Worm (Caenorhabditis elegans): ENCODE measurements around the gene pap-3.
A peak's percentile ranks its signal among the peaks of the same experiment; 100 is the strongest.

pap-3 gene

ce11 chrII:11788025-11788424, 28.4 kb downstream of the pap-3 start:
- TF ChIP-seq unc-62 (GFP tag; optimal IDR thresholded peaks at IDR 0.05) (no peak), blmp-1 (tag; optimal IDR thresholded peaks at IDR 0.05; ENCODE audit: insufficient read depth) (no peak), gmeb-1 (tag; optimal IDR thresholded peaks at IDR 0.05) (no peak), nhr-237 (tag; optimal IDR thresholded peaks at IDR 0.05) (no peak), elt-3 (tag; optimal IDR thresholded peaks at IDR 0.05) (no peak), skn-1 (tag; optimal IDR thresholded peaks at IDR 0.05) (no peak), R02D3.7 (tag; optimal IDR thresholded peaks at IDR 0.05) (no peak), mab-5 (tag; optimal IDR thresholded peaks at IDR 0.05) (no peak), alr-1 (tag; optimal IDR thresholded peaks at IDR 0.05) (no peak), nhr-21 (tag; optimal IDR thresholded peaks at IDR 0.05) (no peak), crh-2 (tag; optimal IDR thresholded peaks at IDR 0.05) (no peak), nhr-11 (tag; optimal IDR thresholded peaks at IDR 0.05) (no peak), nhr-77 (tag; optimal IDR thresholded peaks at IDR 0.05) (no peak), lsy-2 (tag; optimal IDR thresholded peaks at IDR 0.05) (no peak), Y55F3AM.14 (GFP tag; optimal IDR thresholded peaks at IDR 0.05) (no peak), mdl-1 (tag; optimal IDR thresholded peaks at IDR 0.05) (no peak), unc-39 (tag; optimal IDR thresholded peaks at IDR 0.05) (no peak), ama-1 (optimal IDR thresholded peaks at IDR 0.05) (no peak), sem-4 (tag; optimal IDR thresholded peaks at IDR 0.05) (no peak), nhr-23 (tag; optimal IDR thresholded peaks at IDR 0.05) (no peak)

ce11 chrII:11782493-11782892, 33.9 kb downstream of the pap-3 start, which contains the start of gene F43G6.16:
F43G6.16 (minus strand) TSS chrII:11782633.
- no peak for TF ChIP-seq R02D3.7 (tag; optimal IDR thresholded peaks at IDR 0.05)
- TF ChIP-seq lsy-2 (tag; optimal IDR thresholded peaks at IDR 0.05) = peak in 1 of 2 experiments; percentile 91

ce11 chrII:11777893-11778480, 38.4 kb downstream of the pap-3 start, which contains the start of the genes patr-1 and dna-2:
patr-1 (minus strand) TSS chrII:11777943.
dna-2 (plus strand) TSS chrII:11778430.
- no peak for TF ChIP-seq zag-1 (tag; optimal IDR thresholded peaks at IDR 0.05)
- peak; percentile 30 for TF ChIP-seq sma-3 (GFP tag; optimal IDR thresholded peaks at IDR 0.05)
- TF ChIP-seq snpc-4 (tag; optimal IDR thresholded peaks at IDR 0.05) = no peak
- TF ChIP-seq C34F6.9 (tag; optimal IDR thresholded peaks at IDR 0.05) = peak; percentile 57
- peak; percentile 25 for TF ChIP-seq fos-1 (tag; optimal IDR thresholded peaks at IDR 0.05)
- TF ChIP-seq mdl-1 (tag; optimal IDR thresholded peaks at IDR 0.05) = no peak
- no peak for TF ChIP-seq alr-1 (tag; optimal IDR thresholded peaks at IDR 0.05)
- peak; percentile 83 for TF ChIP-seq unc-55 (GFP tag; optimal IDR thresholded peaks at IDR 0.05)
- no peak for TF ChIP-seq skn-1 (tag; optimal IDR thresholded peaks at IDR 0.05)
- TF ChIP-seq nhr-237 (tag; optimal IDR thresholded peaks at IDR 0.05) = no peak
- TF ChIP-seq nhr-129 (tag; optimal IDR thresholded peaks at IDR 0.05) = peak; percentile 69
- TF ChIP-seq mab-5 (tag; optimal IDR thresholded peaks at IDR 0.05) = no peak
- TF ChIP-seq lsy-2 (tag; optimal IDR thresholded peaks at IDR 0.05) = peak; percentile 42 to 86
- TF ChIP-seq Y55F3AM.14 (GFP tag; optimal IDR thresholded peaks at IDR 0.05) = no peak
- peak; percentile 62 for TF ChIP-seq lin-11 (tag; optimal IDR thresholded peaks at IDR 0.05)
- no peak for TF ChIP-seq blmp-1 (tag; optimal IDR thresholded peaks at IDR 0.05; ENCODE audit: insufficient read depth)
- TF ChIP-seq sma-9 (GFP tag; optimal IDR thresholded peaks at IDR 0.05) = peak; percentile 22
- no peak for TF ChIP-seq sma-9 (tag; optimal IDR thresholded peaks at IDR 0.05)
- peak; percentile 5 for TF ChIP-seq ama-1 (optimal IDR thresholded peaks at IDR 0.05)
- TF ChIP-seq lin-13 (GFP tag; optimal IDR thresholded peaks at IDR 0.05) = peak; percentile 57
- TF ChIP-seq nhr-6 (tag; optimal IDR thresholded peaks at IDR 0.05) = no peak
- TF ChIP-seq gmeb-1 (tag; optimal IDR thresholded peaks at IDR 0.05) = peak; percentile 89
- TF ChIP-seq nhr-25 (tag; optimal IDR thresholded peaks at IDR 0.05) = peak; percentile 44
- no peak for TF ChIP-seq nhr-10 (tag; optimal IDR thresholded peaks at IDR 0.05)
- peak; percentile 60 for TF ChIP-seq crh-2 (tag; optimal IDR thresholded peaks at IDR 0.05)

ce11 chrII:11774218-11774617, 42.2 kb downstream of the pap-3 start, which contains the start of gene F44E5.1:
F44E5.1 (minus strand) TSS chrII:11774559.
- TF ChIP-seq lin-13 (GFP tag; optimal IDR thresholded peaks at IDR 0.05) (no peak), ZK546.5 (tag; optimal IDR thresholded peaks at IDR 0.05) (no peak), peb-1 (tag; optimal IDR thresholded peaks at IDR 0.05) (no peak), nhr-6 (tag; optimal IDR thresholded peaks at IDR 0.05) (no peak)
